Fruit fly (Drosophila melanogaster) whole organism, embryonic: ENCODE results near the gene Sfp33A4.

Experiments
- Adf1 ChIP-seq: fragments of 200-800 bp; sonication (Bioruptor generic); IDR thresholded peaks from 2 replicates; pipeline ENCODE4 v1.3.6; 2022; ENCODE audit warnings: missing biosample characterization, missing genetic modification characterization
- Atf-2 ChIP-seq: fragments of 200-800 bp; sonication (Bioruptor generic); optimal IDR thresholded peaks from 2 replicates; lab custom pipeline; 2016; ENCODE audit warnings: missing biosample characterization, missing genetic modification characterization
- CG11560 ChIP-seq: fragments of 200-800 bp; sonication (Bioruptor generic); IDR thresholded peaks from 3 replicates; pipeline ENCODE4 v1.3.6; 2022; ENCODE audit warnings: missing biosample characterization, missing genetic modification characterization
- CG12071 ChIP-seq: fragments of 200-800 bp; sonication (Bioruptor generic); optimal IDR thresholded peaks from 3 replicates; lab custom pipeline; 2018; ENCODE audit warnings: missing biosample characterization, mild to moderate bottlenecking, missing genetic modification characterization
- CG14860 ChIP-seq: fragments of 200-800 bp; sonication (Bioruptor generic); IDR thresholded peaks from 3 replicates; pipeline ENCODE4 v1.3.6; 2022; ENCODE audit warnings: missing biosample characterization, missing genetic modification characterization; ENCODE audit not compliant: partially characterized antibody
- CG1529 ChIP-seq: fragments of 200-800 bp; sonication (Bioruptor generic); optimal IDR thresholded peaks from 3 replicates; lab custom pipeline; 2018; ENCODE audit warnings: missing biosample characterization, missing genetic modification characterization
- CG17912 ChIP-seq: fragments of 200-800 bp; sonication (Bioruptor generic); optimal IDR thresholded peaks from 2 replicates; lab custom pipeline; 2018; ENCODE audit warnings: missing biosample characterization, mild to moderate bottlenecking, missing genetic modification characterization
- CG18599 ChIP-seq: fragments of 200-800 bp; sonication (Bioruptor generic); optimal IDR thresholded peaks from 3 replicates; lab custom pipeline; 2017; ENCODE audit warnings: missing biosample characterization, missing genetic modification characterization, mild to moderate bottlenecking, moderate library complexity, missing genetic modification reagents
- CG4328 ChIP-seq: fragments of 200-800 bp; sonication (Bioruptor generic); optimal IDR thresholded peaks from 3 replicates; lab custom pipeline; 2017; ENCODE audit warnings: missing biosample characterization, missing genetic modification reagents, missing genetic modification characterization
- CG4707 ChIP-seq: fragments of 200-800 bp; sonication (Bioruptor generic); optimal IDR thresholded peaks from 2 replicates; lab custom pipeline; 2018; ENCODE audit warnings: missing biosample characterization, mild to moderate bottlenecking, missing genetic modification characterization, moderate library complexity
- CG5245 ChIP-seq: fragments of 200-800 bp; sonication (Bioruptor generic); optimal IDR thresholded peaks from 3 replicates; lab custom pipeline; 2016; ENCODE audit warnings: missing biosample characterization, missing genetic modification characterization
- CG5953 ChIP-seq: fragments of 200-800 bp; sonication (Bioruptor generic); IDR thresholded peaks from 2 replicates; pipeline ENCODE4 v1.3.6; 2022; ENCODE audit warnings: missing biosample characterization, missing genetic modification characterization
- CG6765 ChIP-seq: fragments of 200-800 bp; sonication (Bioruptor generic); optimal IDR thresholded peaks from 3 replicates; lab custom pipeline; 2017; ENCODE audit warnings: missing biosample characterization, mild to moderate bottlenecking, missing genetic modification characterization
- CG6791 ChIP-seq: fragments of 200-800 bp; sonication (Bioruptor generic); IDR thresholded peaks from 3 replicates; pipeline ENCODE4 v1.3.6; 2022; ENCODE audit warnings: missing biosample characterization, missing genetic modification characterization; ENCODE audit not compliant: partially characterized antibody
- CG7372 ChIP-seq: fragments of 200-800 bp; sonication (Bioruptor generic); IDR thresholded peaks from 2 replicates; pipeline ENCODE4 v1.3.6; 2022; ENCODE audit warnings: missing biosample characterization, missing genetic modification characterization
- CG7987 ChIP-seq: fragments of 200-800 bp; sonication (Bioruptor generic); optimal IDR thresholded peaks from 2 replicates; lab custom pipeline; 2018; ENCODE audit warnings: missing biosample characterization, mild to moderate bottlenecking, missing genetic modification characterization, moderate library complexity
- CG8944 ChIP-seq: fragments of 200-800 bp; sonication (Bioruptor generic); optimal IDR thresholded peaks from 3 replicates; lab custom pipeline; 2016; ENCODE audit warnings: missing biosample characterization, missing genetic modification characterization
- CG9932 ChIP-seq: fragments of 200-800 bp; sonication (Bioruptor generic); IDR thresholded peaks from 2 replicates; pipeline ENCODE4 v1.3.6; 2022; ENCODE audit warnings: missing biosample characterization, missing genetic modification characterization
- D19B ChIP-seq: fragments of 200-800 bp; sonication (Bioruptor generic); optimal IDR thresholded peaks from 2 replicates; lab custom pipeline; 2017; ENCODE audit warnings: missing biosample characterization, mild to moderate bottlenecking, missing genetic modification characterization
- Dek ChIP-seq: fragments of 200-800 bp; sonication (Bioruptor generic); optimal IDR thresholded peaks from 3 replicates; lab custom pipeline; 2019; ENCODE audit warnings: missing biosample characterization, mild to moderate bottlenecking, missing genetic modification characterization, moderate library complexity
- Dref ChIP-seq: fragments of 200-800 bp; sonication (Bioruptor generic); IDR thresholded peaks from 2 replicates; pipeline ENCODE4 v1.3.6; 2022; ENCODE audit warnings: missing biosample characterization, missing genetic modification characterization
- Ets97D ChIP-seq: fragments of 200-800 bp; sonication (Bioruptor generic); optimal IDR thresholded peaks from 3 replicates; lab custom pipeline; 2016; ENCODE audit warnings: missing biosample characterization, missing genetic modification characterization
- Fer1 ChIP-seq: fragments of 200-800 bp; sonication (Bioruptor generic); optimal IDR thresholded peaks from 2 replicates; lab custom pipeline; 2017; ENCODE audit warnings: missing biosample characterization, mild to moderate bottlenecking, missing genetic modification characterization
- HLH4C ChIP-seq: fragments of 200-800 bp; sonication (Bioruptor generic); IDR thresholded peaks from 3 replicates; pipeline ENCODE4 v1.3.6; 2022; ENCODE audit warnings: missing biosample characterization, missing genetic modification characterization; ENCODE audit not compliant: partially characterized antibody
- Lim3 ChIP-seq: fragments of 200-800 bp; sonication (Bioruptor generic); IDR thresholded peaks from 2 replicates; pipeline ENCODE4 v1.3.6; 2022; ENCODE audit warnings: missing biosample characterization, missing genetic modification characterization
- MESR4 ChIP-seq: fragments of 200-800 bp; sonication (Bioruptor generic); optimal IDR thresholded peaks from 2 replicates; lab custom pipeline; 2018; ENCODE audit warnings: missing biosample characterization, mild to moderate bottlenecking, missing genetic modification characterization, moderate library complexity
- Med ChIP-seq: fragments of 200-800 bp; sonication (Bioruptor generic); peaks from one replicate; lab custom pipeline; 2016; ENCODE audit warnings: missing biosample characterization, missing genetic modification characterization, mild to moderate bottlenecking, inconsistent platforms, moderate library complexity
- Nf-YC ChIP-seq: fragments of 200-800 bp; optimal IDR thresholded peaks from 3 replicates; lab custom pipeline; 2019; ENCODE audit warnings: missing biosample characterization, mild to moderate bottlenecking, missing genetic modification characterization, moderate library complexity
- Sox102F ChIP-seq: fragments of 200-800 bp; sonication (Bioruptor generic); optimal IDR thresholded peaks from 2 replicates; lab custom pipeline; 2018; ENCODE audit warnings: missing biosample characterization, mild to moderate bottlenecking, missing genetic modification characterization, moderate library complexity
- Vsx1 ChIP-seq: fragments of 200-800 bp; sonication (Bioruptor generic); optimal IDR thresholded peaks from 2 replicates; lab custom pipeline; 2017; ENCODE audit warnings: missing biosample characterization, mild to moderate bottlenecking, missing genetic modification characterization, missing genetic modification reagents
- ac ChIP-seq: fragments of 200-800 bp; sonication (Bioruptor generic); optimal IDR thresholded peaks from 3 replicates; lab custom pipeline; 2017; ENCODE audit warnings: missing biosample characterization, mild to moderate bottlenecking, missing genetic modification characterization
- al ChIP-seq: fragments of 200-800 bp; sonication (Bioruptor generic); IDR thresholded peaks from 2 replicates; pipeline ENCODE4 v1.3.6; 2022; ENCODE audit warnings: missing biosample characterization, missing genetic modification characterization
- croc ChIP-seq: fragments of 200-800 bp; sonication (Bioruptor generic); conservative IDR thresholded peaks from 3 replicates; pipeline ENCODE4 v1.3.6; 2022; ENCODE audit warnings: missing biosample characterization, missing genetic modification characterization
- esg ChIP-seq: fragments of 200-800 bp; sonication (Bioruptor generic); conservative IDR thresholded peaks from 2 replicates; pipeline ENCODE4 v1.3.6; 2022; ENCODE audit warnings: missing biosample characterization, missing genetic modification characterization
- eyg ChIP-seq: fragments of 200-800 bp; sonication (Bioruptor generic); optimal IDR thresholded peaks from 3 replicates; lab custom pipeline; 2016; ENCODE audit warnings: missing biosample characterization, missing genetic modification characterization
- gcm ChIP-seq: fragments of 200-800 bp; sonication (Bioruptor generic); optimal IDR thresholded peaks from 2 replicates; lab custom pipeline; 2019; ENCODE audit warnings: missing biosample characterization, mild to moderate bottlenecking, missing genetic modification characterization, moderate library complexity
- gcm2 ChIP-seq: fragments of 200-800 bp; sonication (Bioruptor generic); optimal IDR thresholded peaks from 2 replicates; lab custom pipeline; 2016; ENCODE audit warnings: missing biosample characterization, missing genetic modification characterization
- gfzf ChIP-seq: fragments of 200-800 bp; sonication (Bioruptor generic); optimal IDR thresholded peaks from 2 replicates; lab custom pipeline; 2016; ENCODE audit warnings: missing biosample characterization, mild to moderate bottlenecking, missing genetic modification characterization, moderate library complexity
- gro ChIP-seq: fragments of 200-800 bp; sonication (Bioruptor generic); optimal IDR thresholded peaks from 2 replicates; lab custom pipeline; 2016; ENCODE audit warnings: missing biosample characterization, missing genetic modification characterization
- kni ChIP-seq: fragments of 200-800 bp; sonication (Bioruptor generic); optimal IDR thresholded peaks from 3 replicates; lab custom pipeline; 2017; ENCODE audit warnings: mild to moderate bottlenecking, missing biosample characterization, missing genetic modification reagents, missing genetic modification characterization
- lmd ChIP-seq: fragments of 200-800 bp; sonication (Bioruptor generic); IDR thresholded peaks from 2 replicates; pipeline ENCODE4 v1.3.6; 2022; ENCODE audit warnings: missing biosample characterization, missing genetic modification characterization
- org-1 ChIP-seq: fragments of 200-800 bp; sonication (Bioruptor generic); optimal IDR thresholded peaks from 2 replicates; lab custom pipeline; 2017; ENCODE audit warnings: missing biosample characterization, missing genetic modification characterization
- salm ChIP-seq: fragments of 200-800 bp; sonication (Bioruptor generic); optimal IDR thresholded peaks from 2 replicates; lab custom pipeline; 2018; ENCODE audit warnings: missing biosample characterization, mild to moderate bottlenecking, missing genetic modification characterization
- sna ChIP-seq: fragments of 200-800 bp; sonication (Bioruptor generic); IDR thresholded peaks from 2 replicates; pipeline ENCODE4 v1.3.6; 2022; ENCODE audit warnings: missing biosample characterization, missing genetic modification characterization; ENCODE audit not compliant: partially characterized antibody
- tio ChIP-seq: fragments of 200-800 bp; sonication (Bioruptor generic); optimal IDR thresholded peaks from 2 replicates; lab custom pipeline; 2017; ENCODE audit warnings: missing biosample characterization, missing genetic modification characterization, inconsistent platforms
- unpg ChIP-seq: fragments of 200-800 bp; sonication (Bioruptor generic); optimal IDR thresholded peaks from 3 replicates; lab custom pipeline; 2018; ENCODE audit warnings: missing biosample characterization, mild to moderate bottlenecking, missing genetic modification characterization, moderate library complexity
- zen ChIP-seq: fragments of 200-800 bp; sonication (Bioruptor generic); optimal IDR thresholded peaks from 3 replicates; lab custom pipeline; 2018; ENCODE audit warnings: missing biosample characterization, mild to moderate bottlenecking, missing genetic modification characterization, moderate library complexity
- zfh1 ChIP-seq: fragments of 200-800 bp; sonication (Bioruptor generic); IDR thresholded peaks from 3 replicates; pipeline ENCODE4 v1.3.6; 2022; ENCODE audit warnings: missing biosample characterization, missing genetic modification characterization

Gene Sfp33A4

dm6 chr2L:11845159-11845788 lies 8.2 kb downstream of the Sfp33A4 start (continued):
- TF ChIP-seq CG7987 = peak; percentile 33
- peak; percentile 27 for TF ChIP-seq CG12071
- TF ChIP-seq gcm2 = no peak
- TF ChIP-seq croc (GFP tag; lab: Robert Waterston, UW) = no peak
- TF ChIP-seq Dek (tag; lab: Kevin White, UChicago) = no peak
- TF ChIP-seq zen (tag; lab: Kevin White, UChicago) = no peak
- no peak for TF ChIP-seq salm
- no peak for TF ChIP-seq al (GFP tag; lab: Robert Waterston, UW)
- no peak for TF ChIP-seq CG6791 (GFP tag; lab: Robert Waterston, UW)
- no peak for TF ChIP-seq CG18599 (GFP tag; lab: Kevin White, UChicago)
- no peak for TF ChIP-seq CG1529
- no peak for TF ChIP-seq CG9932 (GFP tag; lab: Robert Waterston, UW)
- no peak for TF ChIP-seq sna (GFP tag; lab: Robert Waterston, UW)
- peak; percentile 5 for TF ChIP-seq CG6765
- TF ChIP-seq HLH4C (GFP tag; lab: Robert Waterston, UW) = no peak
- no peak for TF ChIP-seq CG7372
- no peak for TF ChIP-seq esg (GFP tag; lab: Robert Waterston, UW)
- TF ChIP-seq CG4707 (GFP tag; lab: Kevin White, UChicago) = no peak
- no peak for TF ChIP-seq Dref (GFP tag; lab: Robert Waterston, UW)
- no peak for TF ChIP-seq CG5245 (GFP tag; lab: Kevin White, UChicago)
- TF ChIP-seq CG14860 (GFP tag; lab: Robert Waterston, UW) = no peak
- TF ChIP-seq Fer1 (GFP tag; lab: Kevin White, UChicago) = peak; percentile 27
- no peak for TF ChIP-seq MESR4
- TF ChIP-seq D19B = no peak
- TF ChIP-seq CG5953 = no peak
- no peak for TF ChIP-seq kni (GFP tag; lab: Kevin White, UChicago)
- TF ChIP-seq Ets97D (GFP tag; lab: Kevin White, UChicago) = no peak
- no peak for TF ChIP-seq CG4328 (GFP tag; lab: Kevin White, UChicago)
- TF ChIP-seq CG17912 (GFP tag; lab: Kevin White, UChicago) = no peak
- no peak for TF ChIP-seq org-1
- no peak for TF ChIP-seq zfh1 (GFP tag; lab: Robert Waterston, UW)
- TF ChIP-seq lmd (GFP tag; lab: Robert Waterston, UW) = no peak
- TF ChIP-seq ac (GFP tag; lab: Kevin White, UChicago) = no peak
- peak; percentile 19 for TF ChIP-seq Vsx1 (GFP tag; lab: Kevin White, UChicago)
- no peak for TF ChIP-seq Lim3 (GFP tag; lab: Robert Waterston, UW)
- TF ChIP-seq Adf1 = no peak
- TF ChIP-seq gfzf (GFP tag; lab: Kevin White, UChicago) = no peak

- TF ChIP-seq eyg (no peak), Atf-2 (GFP tag; lab: Kevin White, UChicago) (no peak), unpg (GFP tag; lab: Kevin White, UChicago) (no peak), Sox102F (GFP tag; lab: Kevin White, UChicago) (no peak), tio (GFP tag; lab: Kevin White, UChicago) (no peak), CG8944 (GFP tag; lab: Kevin White, UChicago) (no peak), gro (GFP tag; lab: Kevin White, UChicago) (no peak), Med (GFP tag; lab: Kevin White, UChicago) (no peak), gcm (GFP tag; lab: Kevin White, UChicago) (no peak), CG11560 (tag; lab: Robert Waterston, UW) (no peak), Nf-YC (tag; lab: Kevin White, UChicago) (no peak)
Observed at dm6 chr2L:11846926-11847325, 9.9 kb downstream of the Sfp33A4 start, which contains the start of gene Mal-B1. TSS of gene Mal-B1 (plus strand) at chr2L:11847226.
